Worm (Caenorhabditis elegans) whole organism, L4/young adult: Measurements from ENCODE around the gene prx-6.

ENCODE experiments used
- W03F9.2 ChIP-seq: fragments of 150-350 bp; optimal IDR thresholded peaks from 2 replicates; lab custom pipeline; 2014; ENCODE audit warnings: missing biosample characterization, missing genetic modification characterization
- him-1 ChIP-seq: sonication (generic microtip); optimal IDR thresholded peaks from 2 replicates; lab custom pipeline; 2016; ENCODE audit warnings: missing genotype, missing genetic modification reagents, missing genetic modification characterization, missing compliant biosample characterization

DNA sequence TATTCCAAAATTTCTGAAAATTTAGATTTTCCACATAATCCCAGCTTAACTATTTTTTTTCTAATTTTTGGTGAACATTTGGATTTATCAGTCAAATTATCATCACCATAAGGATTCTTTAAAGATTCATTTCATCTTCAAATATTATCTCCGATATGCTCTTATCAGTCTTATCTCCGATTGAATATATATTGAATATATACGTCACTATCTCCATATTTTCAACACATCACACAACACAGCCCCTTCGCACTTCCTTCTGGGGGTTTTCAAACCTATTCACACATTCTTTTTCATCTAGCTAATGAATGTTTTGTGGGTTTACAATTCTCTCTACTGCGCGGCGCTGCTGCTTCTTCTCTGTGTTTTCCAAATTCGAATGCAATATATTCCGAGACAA lies 21.2 kb downstream of the prx-6 start:
- TF ChIP-seq him-1 (tag; lab: Kevin White, UChicago): no peak
- no peak for TF ChIP-seq W03F9.2 (tag; lab: Kevin White, UChicago)
